Fruit fly (Drosophila melanogaster) whole organism, embryonic: ENCODE measurements around the gene alphaSnap.

ENCODE experiments used
- Adf1 ChIP-seq: fragments of 200-800 bp; sonication (Bioruptor generic); IDR thresholded peaks from 2 replicates; pipeline ENCODE4 v1.3.6; 2022; ENCODE audit warnings: missing biosample characterization, missing genetic modification characterization
- Atf-2 ChIP-seq: fragments of 200-800 bp; sonication (Bioruptor generic); optimal IDR thresholded peaks from 2 replicates; lab custom pipeline; 2016; ENCODE audit warnings: missing biosample characterization, missing genetic modification characterization
- CG10209 ChIP-seq: fragments of 200-800 bp; sonication (Bioruptor generic); optimal IDR thresholded peaks from 3 replicates; lab custom pipeline; 2017; ENCODE audit warnings: missing biosample characterization, mild to moderate bottlenecking, missing genetic modification characterization, missing genetic modification reagents
- CG10267 ChIP-seq: fragments of 200-800 bp; sonication (Bioruptor generic); optimal IDR thresholded peaks from 2 replicates; lab custom pipeline; 2018; ENCODE audit warnings: missing biosample characterization, mild to moderate bottlenecking, missing genetic modification characterization, moderate library complexity
- CG10321 ChIP-seq: fragments of 200-800 bp; sonication (Bioruptor generic); IDR thresholded peaks from 2 replicates; pipeline ENCODE4 v1.3.6; 2022; ENCODE audit warnings: missing biosample characterization, missing genetic modification characterization
- CG11504 ChIP-seq: fragments of 200-800 bp; sonication (Bioruptor generic); optimal IDR thresholded peaks from 3 replicates; lab custom pipeline; 2019; ENCODE audit warnings: missing biosample characterization, mild to moderate bottlenecking, missing genetic modification characterization, moderate library complexity
- CG12942 ChIP-seq: fragments of 200-800 bp; sonication (Bioruptor generic); optimal IDR thresholded peaks from 3 replicates; lab custom pipeline; 2016; ENCODE audit warnings: missing biosample characterization, missing genetic modification characterization
- CG13424 ChIP-seq: fragments of 200-800 bp; sonication (Bioruptor generic); optimal IDR thresholded peaks from 2 replicates; lab custom pipeline; 2019; ENCODE audit warnings: missing biosample characterization, mild to moderate bottlenecking, missing genetic modification characterization, moderate library complexity
- CG13624 ChIP-seq: fragments of 200-800 bp; sonication (Bioruptor generic); optimal IDR thresholded peaks from 2 replicates; lab custom pipeline; 2016; ENCODE audit warnings: missing biosample characterization, missing genetic modification characterization
- CG15011 ChIP-seq: fragments of 200-800 bp; sonication (Bioruptor generic); optimal IDR thresholded peaks from 3 replicates; lab custom pipeline; 2018; ENCODE audit warnings: missing biosample characterization, mild to moderate bottlenecking, missing genetic modification characterization
- CG1529 ChIP-seq: fragments of 200-800 bp; sonication (Bioruptor generic); optimal IDR thresholded peaks from 3 replicates; lab custom pipeline; 2018; ENCODE audit warnings: missing biosample characterization, missing genetic modification characterization
- CG16813 ChIP-seq: fragments of 200-800 bp; sonication (Bioruptor generic); IDR thresholded peaks from 3 replicates; pipeline ENCODE4 v1.3.6; 2022; ENCODE audit warnings: missing biosample characterization, missing genetic modification characterization; ENCODE audit not compliant: partially characterized antibody
- CG16863 ChIP-seq: fragments of 200-800 bp; sonication (Bioruptor generic); optimal IDR thresholded peaks from 3 replicates; lab custom pipeline; 2016; ENCODE audit warnings: missing biosample characterization, missing genetic modification characterization
- CG17361 ChIP-seq: fragments of 200-800 bp; sonication (Bioruptor generic); IDR thresholded peaks from 3 replicates; pipeline ENCODE4 v1.3.6; 2022; ENCODE audit warnings: missing biosample characterization, missing genetic modification characterization
- CG18764 ChIP-seq: fragments of 200-800 bp; sonication (Bioruptor generic); optimal IDR thresholded peaks from 3 replicates; lab custom pipeline; 2016; ENCODE audit warnings: missing biosample characterization, missing genetic modification characterization
- CG2129 ChIP-seq: fragments of 200-800 bp; sonication (Bioruptor generic); IDR thresholded peaks from 2 replicates; pipeline ENCODE4 v1.3.6; 2022; ENCODE audit warnings: missing biosample characterization, missing genetic modification characterization; ENCODE audit not compliant: partially characterized antibody
- CG2712 ChIP-seq: fragments of 200-800 bp; optimal IDR thresholded peaks from 3 replicates; lab custom pipeline; 2019; ENCODE audit warnings: missing biosample characterization, mild to moderate bottlenecking, missing genetic modification characterization, moderate library complexity
- CG31224 ChIP-seq: fragments of 200-800 bp; sonication (Bioruptor generic); IDR thresholded peaks from 2 replicates; pipeline ENCODE4 v1.3.6; 2022; ENCODE audit warnings: missing biosample characterization, missing genetic modification characterization
- CG31388 ChIP-seq: fragments of 200-800 bp; sonication (Bioruptor generic); optimal IDR thresholded peaks from 2 replicates; lab custom pipeline; 2016; ENCODE audit warnings: missing biosample characterization, missing genetic modification characterization
- CG31441 ChIP-seq: fragments of 200-800 bp; sonication (Bioruptor generic); IDR thresholded peaks from 2 replicates; pipeline ENCODE4 v1.3.6; 2022; ENCODE audit warnings: missing biosample characterization, missing genetic modification characterization
- CG3838 ChIP-seq: fragments of 200-800 bp; sonication (Bioruptor generic); optimal IDR thresholded peaks from 3 replicates; lab custom pipeline; 2016; ENCODE audit warnings: missing biosample characterization, missing genetic modification characterization
- CG4328 ChIP-seq: fragments of 200-800 bp; sonication (Bioruptor generic); optimal IDR thresholded peaks from 3 replicates; lab custom pipeline; 2017; ENCODE audit warnings: missing biosample characterization, missing genetic modification reagents, missing genetic modification characterization
- CG6791 ChIP-seq: fragments of 200-800 bp; sonication (Bioruptor generic); IDR thresholded peaks from 3 replicates; pipeline ENCODE4 v1.3.6; 2022; ENCODE audit warnings: missing biosample characterization, missing genetic modification characterization; ENCODE audit not compliant: partially characterized antibody
- CG8290 ChIP-seq, 3 experiments: fragments of 200-800 bp; sonication (Bioruptor generic); optimal IDR thresholded peaks; 2 replicates each; lab custom pipeline; 2016 to 2019; ENCODE audit warnings: missing biosample characterization in 3 of 3, missing genetic modification characterization in 3 of 3, mild to moderate bottlenecking in 2 of 3, moderate library complexity in 1 of 3
- Dad ChIP-seq: fragments of 200-800 bp; sonication (Bioruptor generic); optimal IDR thresholded peaks from 3 replicates; lab custom pipeline; 2016; ENCODE audit warnings: missing biosample characterization, missing genetic modification characterization
- Ets65A ChIP-seq: fragments of 200-800 bp; sonication (Bioruptor generic); peaks from one replicate; lab custom pipeline; 2016; ENCODE audit warnings: missing biosample characterization, missing genetic modification characterization
- Ets97D ChIP-seq: fragments of 200-800 bp; sonication (Bioruptor generic); optimal IDR thresholded peaks from 3 replicates; lab custom pipeline; 2016; ENCODE audit warnings: missing biosample characterization, missing genetic modification characterization
- HLH4C ChIP-seq: fragments of 200-800 bp; sonication (Bioruptor generic); IDR thresholded peaks from 3 replicates; pipeline ENCODE4 v1.3.6; 2022; ENCODE audit warnings: missing biosample characterization, missing genetic modification characterization; ENCODE audit not compliant: partially characterized antibody
- Hand ChIP-seq: fragments of 200-800 bp; sonication (Bioruptor generic); optimal IDR thresholded peaks from 2 replicates; lab custom pipeline; 2017; ENCODE audit warnings: mild to moderate bottlenecking, missing biosample characterization, missing genetic modification reagents, missing genetic modification characterization
- Hr3 ChIP-seq: fragments of 200-800 bp; sonication (Bioruptor generic); optimal IDR thresholded peaks from 3 replicates; lab custom pipeline; 2016; ENCODE audit warnings: missing biosample characterization, missing genetic modification characterization
- NK7.1 ChIP-seq: fragments of 200-800 bp; sonication (Bioruptor generic); optimal IDR thresholded peaks from 3 replicates; lab custom pipeline; 2016; ENCODE audit warnings: missing biosample characterization, missing genetic modification characterization
- Neu2 ChIP-seq: fragments of 200-800 bp; sonication (Bioruptor generic); optimal IDR thresholded peaks from 3 replicates; lab custom pipeline; 2016; ENCODE audit warnings: missing biosample characterization, missing genetic modification characterization, borderline replicate concordance
- Nf-YB ChIP-seq: fragments of 200-800 bp; sonication (Bioruptor generic); optimal IDR thresholded peaks from 3 replicates; lab custom pipeline; 2019; ENCODE audit warnings: missing biosample characterization, mild to moderate bottlenecking, missing genetic modification characterization, moderate library complexity
- NfI ChIP-seq: fragments of 200-800 bp; sonication (Bioruptor generic); optimal IDR thresholded peaks from 3 replicates; lab custom pipeline; 2018; ENCODE audit warnings: missing biosample characterization, mild to moderate bottlenecking, missing genetic modification characterization, moderate library complexity
- Poxn ChIP-seq: fragments of 200-800 bp; sonication (Bioruptor generic); IDR thresholded peaks from 2 replicates; pipeline ENCODE4 v1.3.6; 2022; ENCODE audit warnings: missing biosample characterization, missing genetic modification characterization
- Rfx ChIP-seq: fragments of 200-800 bp; sonication (Bioruptor generic); IDR thresholded peaks from 2 replicates; pipeline ENCODE4 v1.3.6; 2022; ENCODE audit warnings: missing biosample characterization, missing genetic modification characterization
- Sry-δ ChIP-seq: fragments of 200-800 bp; sonication (Bioruptor generic); optimal IDR thresholded peaks from 2 replicates; lab custom pipeline; 2016; ENCODE audit warnings: missing biosample characterization, missing genetic modification characterization
- bigmax ChIP-seq: fragments of 200-800 bp; sonication (Bioruptor generic); optimal IDR thresholded peaks from 2 replicates; lab custom pipeline; 2018; ENCODE audit warnings: missing biosample characterization, mild to moderate bottlenecking, missing genetic modification characterization
- bowl ChIP-seq: fragments of 200-800 bp; sonication (Bioruptor generic); IDR thresholded peaks from 2 replicates; pipeline ENCODE4 v1.3.6; 2022; ENCODE audit warnings: missing biosample characterization, missing genetic modification characterization
- chinmo ChIP-seq: fragments of 200-800 bp; sonication (Bioruptor generic); IDR thresholded peaks from 4 replicates; pipeline ENCODE4 v1.3.6; 2022; ENCODE audit warnings: missing biosample characterization, missing genetic modification characterization; ENCODE audit not compliant: partially characterized antibody
- crol ChIP-seq: fragments of 200-800 bp; sonication (Bioruptor generic); IDR thresholded peaks from 2 replicates; pipeline ENCODE4 v1.3.6; 2022; ENCODE audit warnings: missing biosample characterization, missing genetic modification characterization
- eve ChIP-seq, 2 experiments: fragments of >200 bp; optimal IDR thresholded peaks; 2 replicates each; lab custom pipeline; 2017; ENCODE audit warnings: missing biosample characterization in 2 of 2, missing genetic modification characterization in 2 of 2
- eyg ChIP-seq: fragments of 200-800 bp; sonication (Bioruptor generic); optimal IDR thresholded peaks from 3 replicates; lab custom pipeline; 2016; ENCODE audit warnings: missing biosample characterization, missing genetic modification characterization
- ftz-f1 ChIP-seq: fragments of 200-800 bp; sonication (Bioruptor generic); optimal IDR thresholded peaks from 2 replicates; lab custom pipeline; 2016; ENCODE audit warnings: missing biosample characterization, missing genetic modification characterization
- lbe ChIP-seq: fragments of 200-800 bp; sonication (Bioruptor generic); optimal IDR thresholded peaks from 2 replicates; lab custom pipeline; 2016; ENCODE audit warnings: missing biosample characterization, mild to moderate bottlenecking, missing genetic modification characterization
- luna ChIP-seq: fragments of 200-800 bp; sonication (Bioruptor generic); optimal IDR thresholded peaks from 2 replicates; lab custom pipeline; 2016; ENCODE audit warnings: missing biosample characterization, missing genetic modification characterization
- onecut ChIP-seq: fragments of 200-800 bp; sonication (Bioruptor generic); IDR thresholded peaks from 2 replicates; pipeline ENCODE4 v1.3.6; 2022; ENCODE audit warnings: missing biosample characterization, missing genetic modification characterization
- pan ChIP-seq, 4 experiments: fragments of >200 bp in 3 of 4; fragments of 200-800 bp in 1 of 4; sonication (Bioruptor generic) in 1 of 4; optimal IDR thresholded peaks in 3 of 4; IDR thresholded peaks in 1 of 4; 2 replicates each; pipeline versions ENCODE4 v1.3.6 to Lab custom; 2017 to 2022; ENCODE audit warnings: missing biosample characterization in 2 of 4, missing genetic modification characterization in 2 of 4, mixed read lengths in 1 of 4
- seq ChIP-seq: fragments of 200-800 bp; sonication (Bioruptor generic); IDR thresholded peaks from 2 replicates; pipeline ENCODE4 v1.3.6; 2022; ENCODE audit warnings: missing biosample characterization, missing genetic modification characterization
- tgo ChIP-seq: fragments of 200-800 bp; sonication (Bioruptor generic); IDR thresholded peaks from 3 replicates; pipeline ENCODE4 v1.3.6; 2022; ENCODE audit warnings: missing biosample characterization, missing genetic modification characterization
- tup ChIP-seq: fragments of 200-800 bp; sonication (Bioruptor generic); optimal IDR thresholded peaks from 2 replicates; lab custom pipeline; 2016; ENCODE audit warnings: missing biosample characterization, mild to moderate bottlenecking, missing genetic modification characterization, moderate library complexity

Gene alphaSnap

DNA sequence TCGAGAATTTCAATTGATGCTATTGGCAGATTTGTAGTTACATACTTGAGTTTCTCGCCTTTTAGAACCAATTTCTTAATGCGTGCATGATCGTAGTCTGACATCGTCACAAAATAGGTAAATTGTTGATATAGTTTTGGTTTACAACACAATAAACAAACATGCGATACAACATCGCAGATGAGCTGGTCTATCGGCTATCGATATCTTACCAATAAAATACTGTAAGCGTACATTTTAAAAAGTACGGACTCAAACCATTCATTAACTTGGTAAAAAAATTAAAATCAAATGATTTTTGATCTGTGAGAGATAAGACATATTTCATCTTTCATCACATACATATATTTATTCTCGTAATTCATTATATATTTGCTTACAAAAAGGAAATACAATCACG, 16.6 kb upstream of the alphaSnap start, which contains the start of gene FRG1 (continued):
- TF ChIP-seq onecut = no peak
- TF ChIP-seq Neu2 (GFP tag; lab: Kevin White, UChicago) = no peak
- no peak for TF ChIP-seq seq (GFP tag; lab: Robert Waterston, UW)
- no peak for TF ChIP-seq Ets97D (GFP tag; lab: Kevin White, UChicago)
- no peak for TF ChIP-seq CG4328
- no peak for TF ChIP-seq CG31388
- no peak for TF ChIP-seq CG8290 (GFP tag; optimal IDR thresholded peaks at IDR 0.05; lab: Kevin White, UChicago)
- TF ChIP-seq CG8290 (tag; optimal IDR thresholded peaks at IDR 0.05; lab: Kevin White, UChicago) = peak in 1 of 2 experiments; percentile 41
- no peak for TF ChIP-seq Poxn
- no peak for TF ChIP-seq Rfx (GFP tag; lab: Robert Waterston, UW)
- no peak for TF ChIP-seq CG31224 (GFP tag; lab: Robert Waterston, UW)
- no peak for TF ChIP-seq pan (optimal IDR thresholded peaks at IDR 0.05; lab: Kevin White, UChicago)
- no peak for TF ChIP-seq pan (GFP tag; optimal IDR thresholded peaks at IDR 0.05 in 1 of 2, IDR thresholded peaks at IDR 0.05 in 1 of 2)
- TF ChIP-seq ftz-f1 (GFP tag; lab: Kevin White, UChicago) = no peak
- TF ChIP-seq NK7.1 (GFP tag; lab: Kevin White, UChicago) = no peak
- TF ChIP-seq chinmo (GFP tag; lab: Robert Waterston, UW) = 0 out of 4 replicates have a peak, but pooled peaks have one; percentile 69
- TF ChIP-seq HLH4C (GFP tag; lab: Robert Waterston, UW) = peak; percentile 78
- TF ChIP-seq CG11504 (tag; lab: Kevin White, UChicago) = no peak
- no peak for TF ChIP-seq Adf1 (GFP tag; lab: Robert Waterston, UW)
- no peak for TF ChIP-seq CG10321 (GFP tag; lab: Robert Waterston, UW)
- no peak for TF ChIP-seq Nf-YB (GFP tag; lab: Kevin White, UChicago)
- no peak for TF ChIP-seq bigmax
- TF ChIP-seq CG3838 (GFP tag; lab: Kevin White, UChicago) = peak; percentile 95
- TF ChIP-seq Sry-δ = peak; percentile 64
- no peak for TF ChIP-seq CG18764 (GFP tag; lab: Kevin White, UChicago)
- TF ChIP-seq CG1529 = no peak
- no peak for TF ChIP-seq CG16863
- TF ChIP-seq CG6791 (GFP tag; lab: Robert Waterston, UW) = peak; percentile 82
- no peak for TF ChIP-seq eve (GFP tag; optimal IDR thresholded peaks at IDR 0.05; lab: Kevin White, UChicago)
- no peak for TF ChIP-seq Atf-2
- no peak for TF ChIP-seq Ets65A (GFP tag; lab: Kevin White, UChicago)
- TF ChIP-seq eyg (GFP tag; lab: Kevin White, UChicago) = no peak
- no peak for TF ChIP-seq Hr3 (GFP tag; lab: Kevin White, UChicago)
- TF ChIP-seq CG15011 (GFP tag; lab: Kevin White, UChicago) = no peak
- no peak for TF ChIP-seq Hand
- peak; percentile 39; the same call in 1 of the 2 replicates for TF ChIP-seq CG2129 (GFP tag; lab: Robert Waterston, UW)
- no peak for TF ChIP-seq tgo (GFP tag; lab: Robert Waterston, UW)
- TF ChIP-seq crol = no peak
- TF ChIP-seq CG13424 = no peak
- no peak for TF ChIP-seq CG10209 (GFP tag; lab: Kevin White, UChicago)
- TF ChIP-seq NfI (GFP tag; lab: Kevin White, UChicago) = no peak
- TF ChIP-seq CG12942 = no peak
- no peak for TF ChIP-seq lbe (GFP tag; lab: Kevin White, UChicago)
- TF ChIP-seq CG2712 = peak; percentile 1
- no peak for TF ChIP-seq bowl
- TF ChIP-seq luna (GFP tag; lab: Kevin White, UChicago) = no peak
- TF ChIP-seq CG17361 = no peak
- no peak for TF ChIP-seq tup (GFP tag; lab: Kevin White, UChicago)
- no peak for TF ChIP-seq CG13624
- peak; percentile 23 for TF ChIP-seq CG10267
- no peak for TF ChIP-seq CG31441 (GFP tag; lab: Robert Waterston, UW)
- TF ChIP-seq CG16813 = peak; percentile 70
- no peak for TF ChIP-seq Dad
